Worm (Caenorhabditis elegans): ENCODE data around the gene mip-1.

- TF ChIP-seq hmbx-1 (tag; optimal IDR thresholded peaks at IDR 0.05): no peak
- TF ChIP-seq hmg-4 (GFP tag; optimal IDR thresholded peaks at IDR 0.05): no peak
- no peak for TF ChIP-seq scrt-1 (GFP tag; IDR thresholded peaks at IDR 0.05)
- no peak for TF ChIP-seq ama-1 (optimal IDR thresholded peaks at IDR 0.05)
- TF ChIP-seq aly-1 (tag; optimal IDR thresholded peaks at IDR 0.05): no peak
- no peak for TF ChIP-seq tbx-37 (GFP tag; conservative IDR thresholded peaks at IDR 0.05)
- TF ChIP-seq hnd-1 (tag; optimal IDR thresholded peaks at IDR 0.05): no peak
- no peak for TF ChIP-seq ets-7 (tag; optimal IDR thresholded peaks at IDR 0.05)
- no peak for TF ChIP-seq ceh-36 (tag; optimal IDR thresholded peaks at IDR 0.05)
- TF ChIP-seq tbx-11 (GFP tag; IDR thresholded peaks at IDR 0.05): no peak
- no peak for TF ChIP-seq sea-1 (GFP tag; conservative IDR thresholded peaks at IDR 0.05)
- no peak for TF ChIP-seq B0310.2 (tag; optimal IDR thresholded peaks at IDR 0.05)
- no peak for TF ChIP-seq F13C5.2 (tag; optimal IDR thresholded peaks at IDR 0.05)
- TF ChIP-seq tra-4 (tag; optimal IDR thresholded peaks at IDR 0.05): no peak
Measured at ce11 chrIII:4779855-4780254, 13.0 kb upstream of the mip-1 start, which contains the start of gene B0393.9.

Measured in whole organism, early embryonic.